Worm (Caenorhabditis elegans) whole organism, L4 larva: ENCODE results near the gene nspe-1.

Source experiments
- arid-1 ChIP-seq: fragments of 200-800 bp; sonication (Bioruptor generic); conservative IDR thresholded peaks from 2 replicates; pipeline ENCODE4 v1.3.6; 2022; ENCODE audit warnings: missing genetic modification reagents, missing genetic modification characterization, missing compliant biosample characterization
- ctbp-1 ChIP-seq: fragments of 200-800 bp; sonication (Bioruptor generic); IDR thresholded peaks from 2 replicates; pipeline ENCODE4 v1.3.6; 2022; ENCODE audit warnings: missing genetic modification reagents, missing genetic modification characterization, missing compliant biosample characterization
- daf-12 ChIP-seq: fragments of 150-350 bp; optimal IDR thresholded peaks from 2 replicates; lab custom pipeline; 2014; ENCODE audit warnings: missing biosample characterization, missing genetic modification reagents, missing genetic modification characterization
- fos-1 ChIP-seq: fragments of 150-350 bp; optimal IDR thresholded peaks from 2 replicates; lab custom pipeline; 2014; ENCODE audit warnings: missing biosample characterization, missing genetic modification characterization
- hlh-30 ChIP-seq: sonication (generic microtip); optimal IDR thresholded peaks from 2 replicates; lab custom pipeline; 2017; ENCODE audit warnings: antibody characterized with exemption, mild to moderate bottlenecking, missing genetic modification characterization, missing compliant biosample characterization; ENCODE audit not compliant: insufficient read depth
- lin-15B ChIP-seq: fragments of 150-350 bp; sonication (generic microtip); optimal IDR thresholded peaks from 3 replicates; lab custom pipeline; 2014; ENCODE audit warnings: missing biosample characterization, missing genetic modification characterization
- lir-3 ChIP-seq: sonication (generic microtip); optimal IDR thresholded peaks from 2 replicates; lab custom pipeline; 2016; ENCODE audit warnings: mild to moderate bottlenecking, missing genetic modification characterization, missing compliant biosample characterization
- saeg-2 ChIP-seq: fragments of 200-800 bp; sonication (Bioruptor generic); IDR thresholded peaks from 2 replicates; pipeline ENCODE4 v1.3.6; 2022; ENCODE audit warnings: missing genetic modification reagents, missing genetic modification characterization, missing compliant biosample characterization
- snpc-4 ChIP-seq: fragments of 150-350 bp; optimal IDR thresholded peaks from 2 replicates; lab custom pipeline; 2014; ENCODE audit warnings: missing biosample characterization, missing genetic modification characterization
- zfp-3 ChIP-seq: fragments of 200-800 bp; sonication (Bioruptor generic); conservative IDR thresholded peaks from 2 replicates; pipeline ENCODE4 v1.3.6; 2022; ENCODE audit warnings: missing genetic modification reagents, missing genetic modification characterization, missing compliant biosample characterization

DNA sequence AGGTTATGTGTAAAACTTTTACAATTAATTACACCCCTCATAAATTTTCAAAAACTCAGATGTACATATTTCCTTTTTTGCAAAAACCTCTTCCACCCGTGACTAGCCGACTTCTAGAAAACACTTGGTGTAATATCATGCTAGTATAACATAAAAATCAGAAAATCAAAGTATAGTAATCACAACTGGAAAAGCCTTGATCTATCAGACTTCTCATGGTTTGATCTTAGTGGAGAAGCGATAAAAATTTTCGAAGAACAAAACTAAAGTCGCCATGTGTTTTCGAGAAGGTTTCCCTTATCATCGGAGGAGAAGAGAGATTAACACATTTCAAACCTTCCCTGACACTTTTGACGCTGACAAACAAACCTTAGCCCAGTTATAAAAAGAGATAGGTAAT, 7.9 kb upstream of the nspe-1 start, which contains the start of gene nspe-5:
- no peak for TF ChIP-seq saeg-2 (GFP tag; lab: Robert Waterston, UW)
- TF ChIP-seq arid-1 (GFP tag; lab: Robert Waterston, UW), result no peak
- TF ChIP-seq daf-12 (tag; lab: Kevin White, UChicago), result no peak
- no peak for TF ChIP-seq lir-3 (tag; lab: Kevin White, UChicago)
- TF ChIP-seq ctbp-1 (GFP tag; lab: Robert Waterston, UW), result no peak
- TF ChIP-seq fos-1 (tag; lab: Kevin White, UChicago), result no peak
- TF ChIP-seq zfp-3 (GFP tag; lab: Robert Waterston, UW), result no peak
- TF ChIP-seq snpc-4 (tag; lab: Kevin White, UChicago), result no peak
- TF ChIP-seq lin-15B (tag; lab: Kevin White, UChicago), result no peak
- no peak for TF ChIP-seq hlh-30 (tag; lab: Kevin White, UChicago)
